Worm (Caenorhabditis elegans) whole organism, young adult: Measurements from ENCODE around the gene spt-5.

Source experiments
- B0336.3 ChIP-seq: fragments of 200-800 bp; sonication (Bioruptor generic); IDR thresholded peaks from 2 replicates; pipeline ENCODE4 v1.3.6; 2022; ENCODE audit warnings: missing genetic modification characterization, missing compliant biosample characterization
- D2030.7 ChIP-seq: fragments of 200-800 bp; sonication (Bioruptor generic); IDR thresholded peaks from 2 replicates; pipeline ENCODE4 v1.3.6; 2022; ENCODE audit warnings: missing genetic modification reagents, missing genetic modification characterization, missing compliant biosample characterization
- F10E7.11 ChIP-seq: sonication (generic microtip); optimal IDR thresholded peaks from 2 replicates; lab custom pipeline; 2017; ENCODE audit warnings: mild to moderate bottlenecking, missing genetic modification characterization, moderate library complexity, missing compliant biosample characterization
- F22D6.2 ChIP-seq: sonication (generic microtip); optimal IDR thresholded peaks from 2 replicates; lab custom pipeline; 2016; ENCODE audit warnings: mild to moderate bottlenecking, missing genetic modification characterization, missing compliant biosample characterization
- F39B2.1 ChIP-seq: fragments of 200-800 bp; sonication (Bioruptor generic); IDR thresholded peaks from 2 replicates; pipeline ENCODE4 v1.3.6; 2022; ENCODE audit warnings: missing genetic modification reagents, missing genetic modification characterization, missing compliant biosample characterization
- F55B11.4 ChIP-seq: sonication (generic microtip); optimal IDR thresholded peaks from 2 replicates; lab custom pipeline; 2016; ENCODE audit warnings: missing compliant biosample characterization, missing genetic modification characterization, borderline replicate concordance; ENCODE audit not compliant: insufficient read depth
- T07F8.4 ChIP-seq: sonication (generic microtip); optimal IDR thresholded peaks from 2 replicates; lab custom pipeline; 2016; ENCODE audit warnings: mild to moderate bottlenecking, missing genetic modification characterization, moderate library complexity, missing compliant biosample characterization
- Y56A3A.18 ChIP-seq: fragments of 200-800 bp; sonication (Bioruptor generic); IDR thresholded peaks from 2 replicates; pipeline ENCODE4 v1.3.6; 2022; ENCODE audit warnings: missing genetic modification reagents, missing genetic modification characterization, missing compliant biosample characterization
- ZK185.1 ChIP-seq: sonication (generic microtip); optimal IDR thresholded peaks from 2 replicates; lab custom pipeline; 2016; ENCODE audit warnings: mild to moderate bottlenecking, missing genetic modification characterization, missing compliant biosample characterization; ENCODE audit not compliant: poor library complexity, severe bottlenecking
- ama-1 ChIP-seq, 3 experiments: fragments of 150-350 bp in 1 of 3; sonication (generic microtip) in 2 of 3; optimal IDR thresholded peaks; 2 replicates each; lab custom pipeline; 2014 to 2018; ENCODE audit warnings: missing biosample characterization in 2 of 3, missing genetic modification characterization in 2 of 3, missing genetic modification reagents in 2 of 3
- cebp-1 ChIP-seq, 2 experiments: fragments of 200-800 bp in 1 of 2; sonication (Bioruptor generic) in 1 of 2; sonication (generic microtip) in 1 of 2; IDR thresholded peaks in 1 of 2; optimal IDR thresholded peaks in 1 of 2; 2 replicates each; pipeline versions ENCODE4 v1.3.6 to Lab custom; 2017 to 2022; ENCODE audit warnings: missing compliant biosample characterization in 2 of 2, missing genetic modification characterization in 2 of 2, mild to moderate bottlenecking in 1 of 2, missing genetic modification reagents in 1 of 2, moderate library complexity in 1 of 2
- ceh-100 ChIP-seq: fragments of 200-800 bp; sonication (Bioruptor generic); IDR thresholded peaks from 2 replicates; pipeline ENCODE4 v1.3.6; 2022; ENCODE audit warnings: missing genetic modification reagents, missing genetic modification characterization, missing compliant biosample characterization
- ceh-91 ChIP-seq: fragments of 200-800 bp; sonication (Bioruptor generic); IDR thresholded peaks from 2 replicates; pipeline ENCODE4 v1.3.6; 2022; ENCODE audit warnings: missing genetic modification reagents, missing genetic modification characterization, missing compliant biosample characterization
- fkh-3 ChIP-seq: sonication (generic microtip); optimal IDR thresholded peaks from 2 replicates; lab custom pipeline; 2016; ENCODE audit warnings: mild to moderate bottlenecking, missing genetic modification characterization, missing compliant biosample characterization
- gei-17 ChIP-seq: fragments of 200-800 bp; sonication (Bioruptor generic); optimal IDR thresholded peaks from 2 replicates; lab custom pipeline; 2018; ENCODE audit warnings: mild to moderate bottlenecking, missing genetic modification characterization, missing compliant biosample characterization
- hmg-1.2 ChIP-seq: fragments of 200-800 bp; sonication (Bioruptor generic); IDR thresholded peaks from 2 replicates; pipeline ENCODE4 v1.3.6; 2022; ENCODE audit warnings: missing genetic modification reagents, missing genetic modification characterization, missing compliant biosample characterization
- lag-1 ChIP-seq: fragments of 200-800 bp; sonication (Bioruptor generic); IDR thresholded peaks from 2 replicates; pipeline ENCODE4 v1.3.6; 2022; ENCODE audit warnings: missing genetic modification reagents, missing genetic modification characterization, missing compliant biosample characterization
- let-526 ChIP-seq: fragments of 200-800 bp; sonication (Bioruptor generic); IDR thresholded peaks from 2 replicates; pipeline ENCODE4 v1.3.6; 2022; ENCODE audit warnings: missing genetic modification reagents, missing genetic modification characterization, missing compliant biosample characterization
- lin-26 ChIP-seq: fragments of 200-800 bp; sonication (Bioruptor generic); IDR thresholded peaks from 2 replicates; pipeline ENCODE4 v1.3.6; 2022; ENCODE audit warnings: missing genetic modification reagents, missing genetic modification characterization, missing compliant biosample characterization
- lin-40 ChIP-seq: sonication (generic microtip); optimal IDR thresholded peaks from 2 replicates; lab custom pipeline; 2016; ENCODE audit warnings: missing genetic modification characterization, mild to moderate bottlenecking, missing compliant biosample characterization, missing genotype, missing genetic modification reagents
- lin-54 ChIP-seq: fragments of 200-800 bp; sonication (Bioruptor generic); optimal IDR thresholded peaks from 2 replicates; lab custom pipeline; 2018; ENCODE audit warnings: mild to moderate bottlenecking, missing genetic modification characterization, missing compliant biosample characterization
- mcd-1 ChIP-seq: fragments of 200-800 bp; sonication (Bioruptor generic); IDR thresholded peaks from 2 replicates; pipeline ENCODE4 v1.3.6; 2022; ENCODE audit warnings: missing genetic modification reagents, missing genetic modification characterization, missing compliant biosample characterization
- mel-28 ChIP-seq: sonication (generic microtip); optimal IDR thresholded peaks from 2 replicates; lab custom pipeline; 2016; ENCODE audit warnings: borderline replicate concordance, mild to moderate bottlenecking, missing genetic modification characterization, missing compliant biosample characterization
- mes-4 ChIP-seq: sonication (generic microtip); optimal IDR thresholded peaks from 2 replicates; lab custom pipeline; 2016; ENCODE audit warnings: missing genotype, missing genetic modification characterization, missing compliant biosample characterization
- nfyb-1 ChIP-seq: fragments of 200-800 bp; sonication (Bioruptor generic); IDR thresholded peaks from 2 replicates; pipeline ENCODE4 v1.3.6; 2022; ENCODE audit warnings: missing genetic modification reagents, missing genetic modification characterization, missing compliant biosample characterization
- nhr-80 ChIP-seq: sonication (generic microtip); optimal IDR thresholded peaks from 2 replicates; lab custom pipeline; 2016; ENCODE audit warnings: missing genetic modification characterization, missing compliant biosample characterization
- nhr-90 ChIP-seq: sonication (generic microtip); optimal IDR thresholded peaks from 2 replicates; lab custom pipeline; 2016; ENCODE audit warnings: missing genotype, mild to moderate bottlenecking, missing genetic modification characterization, missing compliant biosample characterization
- pbrm-1 ChIP-seq: fragments of 200-800 bp; sonication (Bioruptor generic); IDR thresholded peaks from 2 replicates; pipeline ENCODE4 v1.3.6; 2022; ENCODE audit warnings: missing genetic modification reagents, missing genetic modification characterization, missing compliant biosample characterization
- repo-1 ChIP-seq: sonication (generic microtip); optimal IDR thresholded peaks from 2 replicates; lab custom pipeline; 2017; ENCODE audit warnings: mild to moderate bottlenecking, missing genetic modification characterization, missing compliant biosample characterization
- snpc-4 ChIP-seq, 5 experiments: fragments of 150-350 bp in 1 of 5; sonication (generic microtip) in 4 of 5; optimal IDR thresholded peaks; 2 replicates each; lab custom pipeline; 2014 to 2018; ENCODE audit warnings: missing genetic modification characterization in 5 of 5, missing biosample characterization in 3 of 5, antibody characterized with exemption in 2 of 5, mild to moderate bottlenecking in 2 of 5, missing compliant biosample characterization in 2 of 5, missing genotype in 2 of 5, moderate library complexity in 2 of 5, missing genetic modification reagents in 1 of 5
- somi-1 ChIP-seq: fragments of 200-800 bp; sonication (Bioruptor generic); optimal IDR thresholded peaks from 2 replicates; lab custom pipeline; 2018; ENCODE audit warnings: mild to moderate bottlenecking, missing genetic modification characterization, missing compliant biosample characterization
- sptf-2 ChIP-seq: fragments of 200-800 bp; sonication (Bioruptor generic); optimal IDR thresholded peaks from 2 replicates; lab custom pipeline; 2018; ENCODE audit warnings: mild to moderate bottlenecking, missing genetic modification characterization, missing compliant biosample characterization
- tbx-9 ChIP-seq: sonication (generic microtip); optimal IDR thresholded peaks from 2 replicates; lab custom pipeline; 2016; ENCODE audit warnings: borderline replicate concordance, missing genetic modification characterization, inconsistent platforms, missing compliant biosample characterization
- xnd-1 ChIP-seq: sonication (generic microtip); optimal IDR thresholded peaks from 2 replicates; lab custom pipeline; 2016; ENCODE audit warnings: missing genotype, missing genetic modification reagents, missing genetic modification characterization, missing compliant biosample characterization
- zfh-2 ChIP-seq: fragments of 200-800 bp; sonication (Bioruptor generic); conservative IDR thresholded peaks from 2 replicates; pipeline ENCODE4 v1.3.6; 2022; ENCODE audit warnings: missing genetic modification reagents, missing genetic modification characterization, missing compliant biosample characterization

spt-5 gene

DNA sequence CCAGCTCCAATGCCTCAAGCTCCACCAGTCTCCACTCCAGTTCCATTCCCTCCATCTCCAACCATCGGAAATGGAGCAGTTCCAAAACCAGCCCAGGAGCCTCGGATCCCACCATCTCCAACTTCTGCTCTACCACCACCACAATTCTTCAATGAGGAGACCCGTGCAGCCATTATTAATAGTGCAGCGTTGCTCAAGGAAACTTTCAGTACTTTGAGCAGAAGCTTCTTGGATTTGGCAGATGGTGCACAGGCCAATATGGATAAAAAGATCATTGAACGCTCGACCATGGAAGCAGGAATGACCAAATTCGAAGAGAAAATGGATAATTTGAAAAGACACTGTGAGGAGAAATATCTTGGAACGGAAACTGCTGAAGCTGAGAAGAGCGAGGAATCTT lies 15.9 kb upstream of the spt-5 start:
- TF ChIP-seq mcd-1 (GFP tag; lab: Robert Waterston, UW): no peak
- TF ChIP-seq mes-4 (tag; lab: Kevin White, UChicago): no peak
- no peak for TF ChIP-seq ceh-91
- no peak for TF ChIP-seq gei-17 (GFP tag; lab: Kevin White, UChicago)
- no peak for TF ChIP-seq F22D6.2 (tag; lab: Kevin White, UChicago)
- no peak for TF ChIP-seq let-526
- no peak for TF ChIP-seq T07F8.4
- no peak for TF ChIP-seq mel-28
- TF ChIP-seq sptf-2 (GFP tag; lab: Kevin White, UChicago): no peak
- no peak for TF ChIP-seq hmg-1.2 (GFP tag; lab: Robert Waterston, UW)
- no peak for TF ChIP-seq nhr-90 (tag; lab: Kevin White, UChicago)
- no peak for TF ChIP-seq fkh-3
- TF ChIP-seq F39B2.1 (GFP tag; lab: Robert Waterston, UW): no peak
- TF ChIP-seq lin-26: 0 out of 2 replicates have a peak, but pooled peaks have one; percentile 8
- TF ChIP-seq zfh-2 (GFP tag; lab: Robert Waterston, UW): 0 out of 2 replicates have a peak, but pooled peaks have one; percentile 4
- no peak for TF ChIP-seq somi-1 (GFP tag; lab: Kevin White, UChicago)

DNA sequence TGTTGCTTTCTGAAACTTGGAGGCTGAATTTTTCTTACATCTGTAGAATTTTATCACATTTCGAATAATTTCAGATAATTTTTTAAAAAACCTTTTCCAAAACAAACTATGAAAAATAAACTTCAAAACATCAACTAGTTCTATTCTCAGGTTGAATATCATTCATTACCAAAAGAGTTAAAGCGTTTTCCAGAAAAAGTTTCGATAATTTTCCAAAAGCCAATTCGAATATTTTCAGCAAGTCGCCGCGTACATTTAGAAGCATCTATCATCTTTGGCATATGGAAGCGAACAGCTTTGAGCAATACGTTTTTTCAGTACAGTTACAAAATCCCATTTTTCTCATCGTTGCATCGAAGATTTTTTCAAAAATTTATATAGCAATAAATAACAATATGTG lies 14.4 kb upstream of the spt-5 start:
- no peak for TF ChIP-seq F10E7.11 (tag; lab: Kevin White, UChicago)
- TF ChIP-seq B0336.3 (GFP tag; lab: Robert Waterston, UW): 0 out of 2 replicates have a peak, but pooled peaks have one; percentile 59
- no peak for TF ChIP-seq lag-1 (GFP tag; lab: Robert Waterston, UW)
- TF ChIP-seq mcd-1 (GFP tag; lab: Robert Waterston, UW): no peak
- TF ChIP-seq lin-54 (GFP tag; lab: Kevin White, UChicago): peak; percentile 4
- no peak for TF ChIP-seq cebp-1 (GFP tag; IDR thresholded peaks at IDR 0.05; lab: Robert Waterston, UW)
- peak; percentile 63 for TF ChIP-seq cebp-1 (tag; optimal IDR thresholded peaks at IDR 0.05; lab: Kevin White, UChicago)
- TF ChIP-seq snpc-4 (GFP tag; optimal IDR thresholded peaks at IDR 0.05; lab: Kevin White, UChicago): no peak
- no peak for TF ChIP-seq snpc-4 (tag; optimal IDR thresholded peaks at IDR 0.05; lab: Kevin White, UChicago)
- TF ChIP-seq ceh-100 (GFP tag; lab: Robert Waterston, UW): no peak
- no peak for TF ChIP-seq D2030.7 (GFP tag; lab: Robert Waterston, UW)
- peak; percentile 41 for TF ChIP-seq gei-17 (GFP tag; lab: Kevin White, UChicago)
- peak; percentile 77; the same call in 1 of the 2 replicates for TF ChIP-seq nfyb-1 (GFP tag; lab: Robert Waterston, UW)
- TF ChIP-seq tbx-9 (tag; lab: Kevin White, UChicago): no peak
- TF ChIP-seq ama-1 (optimal IDR thresholded peaks at IDR 0.05; lab: Kevin White, UChicago): peak; percentile 49
- TF ChIP-seq ama-1 (GFP tag; optimal IDR thresholded peaks at IDR 0.05; lab: Kevin White, UChicago): no peak
- no peak for TF ChIP-seq xnd-1 (tag; lab: Kevin White, UChicago)
- peak; percentile 55; the same call in 1 of the 2 replicates for TF ChIP-seq Y56A3A.18
- peak; percentile 35 for TF ChIP-seq ZK185.1 (tag; lab: Kevin White, UChicago)
- TF ChIP-seq repo-1 (tag; lab: Kevin White, UChicago): peak; percentile 76
- TF ChIP-seq hmg-1.2 (GFP tag; lab: Robert Waterston, UW): 0 out of 2 replicates have a peak, but pooled peaks have one; percentile 8
- TF ChIP-seq nhr-80 (tag; lab: Kevin White, UChicago): no peak
- no peak for TF ChIP-seq F55B11.4 (tag; lab: Kevin White, UChicago)
- TF ChIP-seq pbrm-1 (GFP tag; lab: Robert Waterston, UW): 0 out of 2 replicates have a peak, but pooled peaks have one; percentile 33
- TF ChIP-seq lin-40 (tag; lab: Kevin White, UChicago): peak; percentile 50
